Worm (Caenorhabditis elegans) whole organism, L2 larva: ENCODE measurements around the gene F45D11.5.

ENCODE experiments used
- F13H6.1 ChIP-seq: sonication (generic microtip); optimal IDR thresholded peaks from 2 replicates; lab custom pipeline; 2016; ENCODE audit warnings: missing genetic modification characterization, missing compliant biosample characterization
- alr-1 ChIP-seq: fragments of 150-350 bp; optimal IDR thresholded peaks from 2 replicates; lab custom pipeline; 2014; ENCODE audit warnings: missing biosample characterization, missing genetic modification characterization
- ceh-82 ChIP-seq: fragments of 150-350 bp; optimal IDR thresholded peaks from 2 replicates; lab custom pipeline; 2014; ENCODE audit warnings: missing biosample characterization, missing genetic modification characterization
- egl-27 ChIP-seq: sonication (generic microtip); optimal IDR thresholded peaks from 3 replicates; lab custom pipeline; 2017; ENCODE audit warnings: missing biosample characterization, missing genetic modification reagents, missing genetic modification characterization
- elt-1 ChIP-seq: fragments of 150-350 bp; optimal IDR thresholded peaks from 2 replicates; lab custom pipeline; 2014; ENCODE audit warnings: missing biosample characterization, missing genetic modification characterization
- nhr-10 ChIP-seq: sonication (generic microtip); optimal IDR thresholded peaks from 2 replicates; lab custom pipeline; 2017; ENCODE audit warnings: missing biosample characterization, missing genetic modification characterization
- nhr-12 ChIP-seq: fragments of 150-350 bp; optimal IDR thresholded peaks from 2 replicates; lab custom pipeline; 2014; ENCODE audit warnings: missing biosample characterization, missing genetic modification characterization
- nhr-129 ChIP-seq: fragments of 150-350 bp; optimal IDR thresholded peaks from 2 replicates; lab custom pipeline; 2014; ENCODE audit warnings: missing biosample characterization, missing genetic modification characterization
- sma-9 ChIP-seq, 2 experiments: fragments of 150-350 bp in 1 of 2; sonication (generic microtip) in 1 of 2; optimal IDR thresholded peaks; 2 replicates each; lab custom pipeline; 2014 to 2016; ENCODE audit warnings: missing genetic modification characterization in 2 of 2, mild to moderate bottlenecking in 1 of 2, missing biosample characterization in 1 of 2, missing compliant biosample characterization in 1 of 2, missing genetic modification reagents in 1 of 2, moderate library complexity in 1 of 2
- snpc-4 ChIP-seq: fragments of 150-350 bp; optimal IDR thresholded peaks from 2 replicates; lab custom pipeline; 2014; ENCODE audit warnings: missing biosample characterization, missing genetic modification characterization
- unc-39 ChIP-seq: fragments of 150-350 bp; optimal IDR thresholded peaks from 2 replicates; lab custom pipeline; 2014; ENCODE audit warnings: missing biosample characterization, missing genetic modification characterization
- unc-62 ChIP-seq: fragments of 150-350 bp; optimal IDR thresholded peaks from 2 replicates; lab custom pipeline; 2014; ENCODE audit warnings: missing biosample characterization, missing genetic modification reagents, missing genetic modification characterization
- ztf-11 ChIP-seq: sonication (generic microtip); optimal IDR thresholded peaks from 2 replicates; lab custom pipeline; 2017; ENCODE audit warnings: missing biosample characterization, missing genetic modification characterization

DNA sequence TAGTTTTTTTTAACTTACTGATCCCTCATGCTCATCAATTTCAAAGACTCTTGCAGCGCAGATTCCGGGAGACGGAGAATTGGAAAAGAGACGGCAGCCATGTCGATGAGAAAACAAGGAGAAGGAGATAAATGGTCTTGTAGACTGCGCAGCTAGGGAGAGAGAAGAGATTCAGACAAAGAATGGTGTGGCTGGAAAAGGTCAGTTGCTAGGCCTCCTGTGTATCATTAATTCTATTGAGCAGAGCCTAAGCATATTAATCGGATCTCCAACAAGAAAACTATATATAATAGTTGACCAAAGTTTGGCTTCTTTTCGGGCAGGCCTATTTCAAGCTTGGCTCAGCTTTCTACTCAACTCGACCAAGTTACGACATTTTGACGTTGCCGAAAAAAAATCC, 2.0 kb upstream of the F45D11.5 start, which contains the start of gene fbxb-29:
- no peak for TF ChIP-seq unc-39
- no peak for TF ChIP-seq snpc-4 (tag; lab: Kevin White, UChicago)
- TF ChIP-seq nhr-10 (tag; lab: Kevin White, UChicago): no peak
- TF ChIP-seq ceh-82 (tag; lab: Kevin White, UChicago): no peak
- no peak for TF ChIP-seq nhr-129
- no peak for TF ChIP-seq sma-9 (GFP tag; optimal IDR thresholded peaks at IDR 0.05; lab: Kevin White, UChicago)
- TF ChIP-seq sma-9 (tag; optimal IDR thresholded peaks at IDR 0.05; lab: Kevin White, UChicago): no peak
- TF ChIP-seq ztf-11 (tag; lab: Kevin White, UChicago): no peak
- TF ChIP-seq alr-1 (tag; lab: Kevin White, UChicago): no peak
- no peak for TF ChIP-seq nhr-12 (tag; lab: Kevin White, UChicago)
- no peak for TF ChIP-seq egl-27 (tag; lab: Kevin White, UChicago)
- no peak for TF ChIP-seq F13H6.1
- TF ChIP-seq elt-1 (tag; lab: Kevin White, UChicago): no peak
- TF ChIP-seq unc-62 (GFP tag; lab: Kevin White, UChicago): no peak
